Fruit fly (Drosophila melanogaster) whole organism, larva: ENCODE measurements around the gene CG9166.

ENCODE experiments used
- noc ChIP-seq: fragments of 200-800 bp; sonication (Bioruptor generic); optimal IDR thresholded peaks from 3 replicates; lab custom pipeline; 2019; ENCODE audit warnings: missing biosample characterization, mild to moderate bottlenecking, missing genetic modification characterization, moderate library complexity

Gene CG9166

dm6 chr3L:1324818-1325625, 25.9 kb upstream of the CG9166 start:
- TF ChIP-seq noc (tag; lab: Kevin White, UChicago), result no peak

- TF ChIP-seq noc (tag; lab: Kevin White, UChicago), result no peak
Observed at dm6 chr3L:1325626-1325937, 25.3 kb upstream of the CG9166 start.

- no peak for TF ChIP-seq noc (tag; lab: Kevin White, UChicago)
Observed at dm6 chr3L:1329724-1330123, 21.2 kb upstream of the CG9166 start, which contains the start of gene ND-ACP. ND-ACP (plus strand) TSS chr3L:1329949.

dm6 chr3L:1330420-1330819, 20.5 kb upstream of the CG9166 start:
- no peak for TF ChIP-seq noc (tag; lab: Kevin White, UChicago)

dm6 chr3L:1331542-1331941, 19.4 kb upstream of the CG9166 start, which contains the start of gene msd1:
msd1 (plus strand) TSS chr3L:1331744.
- no peak for TF ChIP-seq noc (tag; lab: Kevin White, UChicago)

- no peak for TF ChIP-seq noc (tag; lab: Kevin White, UChicago)
Observed at dm6 chr3L:1332973-1333372, 17.9 kb upstream of the CG9166 start, which contains the start of gene msd5. msd5 (minus strand) TSS chr3L:1333146.

dm6 chr3L:1334571-1335427, 16.1 kb upstream of the CG9166 start, which contains the start of the genes Hmbs and CG2211:
Hmbs (plus strand) TSS chr3L:1334889.
CG2211 (minus strand) TSS chr3L:1335359.
- peak; percentile 82 for TF ChIP-seq noc (tag; lab: Kevin White, UChicago)

dm6 chr3L:1335428-1335764, 15.5 kb upstream of the CG9166 start:
- peak; percentile 45 for TF ChIP-seq noc (tag; lab: Kevin White, UChicago)

dm6 chr3L:1335989-1336961, 14.6 kb upstream of the CG9166 start:
- TF ChIP-seq noc (tag; lab: Kevin White, UChicago), result peak; percentile 84

- peak; percentile 64 for TF ChIP-seq noc (tag; lab: Kevin White, UChicago)
Observed at dm6 chr3L:1342133-1342580, 8.8 kb upstream of the CG9166 start, which contains the start of gene indra. indra (minus strand) TSS chr3L:1342403.

dm6 chr3L:1346956-1347587, 3.8 kb upstream of the CG9166 start:
- no peak for TF ChIP-seq noc (tag; lab: Kevin White, UChicago)

dm6 chr3L:1348248-1348647, 2.7 kb upstream of the CG9166 start:
- no peak for TF ChIP-seq noc (tag; lab: Kevin White, UChicago)

dm6 chr3L:1348935-1349334, 2.0 kb upstream of the CG9166 start:
- no peak for TF ChIP-seq noc (tag; lab: Kevin White, UChicago)

- TF ChIP-seq noc (tag; lab: Kevin White, UChicago), result no peak
Observed at dm6 chr3L:1349397-1349796, 1.5 kb upstream of the CG9166 start.
